Worm (Caenorhabditis elegans) whole organism, young adult: ENCODE results near the gene K08E4.3.

Source experiments
- B0019.2 ChIP-seq: fragments of 200-800 bp; sonication (Bioruptor generic); conservative IDR thresholded peaks from 2 replicates; pipeline ENCODE4 v1.3.6; 2022; ENCODE audit warnings: missing genetic modification reagents, missing genetic modification characterization, missing compliant biosample characterization
- B0035.1 ChIP-seq: sonication (generic microtip); optimal IDR thresholded peaks from 2 replicates; lab custom pipeline; 2016; ENCODE audit warnings: missing genetic modification characterization, mild to moderate bottlenecking, missing compliant biosample characterization, missing genotype, missing genetic modification reagents
- B0261.1 ChIP-seq: sonication (generic microtip); optimal IDR thresholded peaks from 2 replicates; lab custom pipeline; 2016; ENCODE audit warnings: mild to moderate bottlenecking, missing genetic modification characterization, moderate library complexity, missing compliant biosample characterization
- B0336.3 ChIP-seq: fragments of 200-800 bp; sonication (Bioruptor generic); IDR thresholded peaks from 2 replicates; pipeline ENCODE4 v1.3.6; 2022; ENCODE audit warnings: missing genetic modification characterization, missing compliant biosample characterization
- F22D6.2 ChIP-seq: sonication (generic microtip); optimal IDR thresholded peaks from 2 replicates; lab custom pipeline; 2016; ENCODE audit warnings: mild to moderate bottlenecking, missing genetic modification characterization, missing compliant biosample characterization
- F23B12.7 ChIP-seq: sonication (generic microtip); optimal IDR thresholded peaks from 2 replicates; lab custom pipeline; 2017; ENCODE audit warnings: missing genetic modification characterization, mild to moderate bottlenecking, missing compliant biosample characterization, antibody characterized with exemption, moderate library complexity; ENCODE audit not compliant: insufficient read depth
- F49E8.2 ChIP-seq: sonication (generic microtip); optimal IDR thresholded peaks from 3 replicates; lab custom pipeline; 2017; ENCODE audit warnings: missing genetic modification characterization, mild to moderate bottlenecking, missing compliant biosample characterization, antibody characterized with exemption, moderate library complexity; ENCODE audit not compliant: insufficient read depth
- F52B5.7 ChIP-seq: sonication (generic microtip); optimal IDR thresholded peaks from 2 replicates; lab custom pipeline; 2016; ENCODE audit warnings: mild to moderate bottlenecking, missing genetic modification characterization, missing compliant biosample characterization
- F55B11.4 ChIP-seq: sonication (generic microtip); optimal IDR thresholded peaks from 2 replicates; lab custom pipeline; 2016; ENCODE audit warnings: missing compliant biosample characterization, missing genetic modification characterization, borderline replicate concordance; ENCODE audit not compliant: insufficient read depth
- F57C9.4 ChIP-seq: sonication (generic microtip); optimal IDR thresholded peaks from 2 replicates; lab custom pipeline; 2017; ENCODE audit warnings: mild to moderate bottlenecking, missing genetic modification characterization, missing compliant biosample characterization
- ama-1 ChIP-seq, 3 experiments: fragments of 150-350 bp in 1 of 3; sonication (generic microtip) in 2 of 3; optimal IDR thresholded peaks; 2 replicates each; lab custom pipeline; 2014 to 2018; ENCODE audit warnings: missing biosample characterization in 2 of 3, missing genetic modification characterization in 2 of 3, missing genetic modification reagents in 2 of 3
- aptf-2 ChIP-seq: fragments of 200-800 bp; sonication (Bioruptor generic); conservative IDR thresholded peaks from 2 replicates; pipeline ENCODE4 v1.3.6; 2022; ENCODE audit warnings: missing genetic modification reagents, missing genetic modification characterization, missing compliant biosample characterization
- aptf-3 ChIP-seq: fragments of 200-800 bp; sonication (Bioruptor generic); IDR thresholded peaks from 2 replicates; pipeline ENCODE4 v1.3.6; 2022; ENCODE audit warnings: missing genetic modification characterization, missing compliant biosample characterization
- atf-7 ChIP-seq: sonication (generic microtip); optimal IDR thresholded peaks from 2 replicates; lab custom pipeline; 2017; ENCODE audit warnings: mild to moderate bottlenecking, missing genetic modification characterization, missing compliant biosample characterization
- athp-1 ChIP-seq: sonication (generic microtip); optimal IDR thresholded peaks from 2 replicates; lab custom pipeline; 2017; ENCODE audit warnings: mild to moderate bottlenecking, missing genetic modification characterization, missing compliant biosample characterization
- bed-1 ChIP-seq: fragments of 200-800 bp; sonication (Bioruptor generic); IDR thresholded peaks from 2 replicates; pipeline ENCODE4 v1.3.6; 2022; ENCODE audit warnings: missing genetic modification reagents, missing genetic modification characterization, missing compliant biosample characterization
- ccch-3 ChIP-seq: fragments of 200-800 bp; sonication (Bioruptor generic); optimal IDR thresholded peaks from 2 replicates; lab custom pipeline; 2018; ENCODE audit warnings: mild to moderate bottlenecking, missing genetic modification characterization, missing compliant biosample characterization
- ceh-40 ChIP-seq: fragments of 200-800 bp; sonication (Bioruptor generic); IDR thresholded peaks from 2 replicates; pipeline ENCODE4 v1.3.6; 2022; ENCODE audit warnings: missing genetic modification characterization, missing compliant biosample characterization
- die-1 ChIP-seq: sonication (generic microtip); optimal IDR thresholded peaks from 2 replicates; lab custom pipeline; 2016; ENCODE audit warnings: missing genotype, mild to moderate bottlenecking, missing genetic modification characterization, missing compliant biosample characterization
- egl-18 ChIP-seq: fragments of 200-800 bp; sonication (Bioruptor generic); IDR thresholded peaks from 2 replicates; pipeline ENCODE4 v1.3.6; 2022; ENCODE audit warnings: missing genetic modification reagents, missing genetic modification characterization, missing compliant biosample characterization
- ets-4 ChIP-seq: fragments of 200-800 bp; sonication (Bioruptor generic); optimal IDR thresholded peaks from 2 replicates; lab custom pipeline; 2018; ENCODE audit warnings: mild to moderate bottlenecking, missing genetic modification characterization, missing compliant biosample characterization
- gei-17 ChIP-seq: fragments of 200-800 bp; sonication (Bioruptor generic); optimal IDR thresholded peaks from 2 replicates; lab custom pipeline; 2018; ENCODE audit warnings: mild to moderate bottlenecking, missing genetic modification characterization, missing compliant biosample characterization
- him-1 ChIP-seq: sonication (generic microtip); optimal IDR thresholded peaks from 2 replicates; lab custom pipeline; 2016; ENCODE audit warnings: missing genotype, missing genetic modification reagents, missing genetic modification characterization, missing compliant biosample characterization
- hlh-26 ChIP-seq: fragments of 200-800 bp; sonication (Bioruptor generic); conservative IDR thresholded peaks from 2 replicates; pipeline ENCODE4 v1.3.6; 2022; ENCODE audit warnings: missing genetic modification reagents, missing genetic modification characterization, missing compliant biosample characterization
- lin-26 ChIP-seq: fragments of 200-800 bp; sonication (Bioruptor generic); IDR thresholded peaks from 2 replicates; pipeline ENCODE4 v1.3.6; 2022; ENCODE audit warnings: missing genetic modification reagents, missing genetic modification characterization, missing compliant biosample characterization
- lsy-27 ChIP-seq: sonication (generic microtip); optimal IDR thresholded peaks from 2 replicates; lab custom pipeline; 2017; ENCODE audit warnings: missing genetic modification characterization, mild to moderate bottlenecking, missing compliant biosample characterization, antibody characterized with exemption, missing genotype, borderline replicate concordance; ENCODE audit not compliant: insufficient read depth
- madf-3 ChIP-seq: fragments of 200-800 bp; sonication (Bioruptor generic); IDR thresholded peaks from 2 replicates; pipeline ENCODE4 v1.3.6; 2022; ENCODE audit warnings: missing genetic modification reagents, missing genetic modification characterization, missing compliant biosample characterization
- madf-8 ChIP-seq: fragments of 200-800 bp; sonication (Bioruptor generic); conservative IDR thresholded peaks from 2 replicates; pipeline ENCODE4 v1.3.6; 2022; ENCODE audit warnings: missing genetic modification reagents, missing genetic modification characterization, missing compliant biosample characterization
- mcd-1 ChIP-seq: fragments of 200-800 bp; sonication (Bioruptor generic); IDR thresholded peaks from 2 replicates; pipeline ENCODE4 v1.3.6; 2022; ENCODE audit warnings: missing genetic modification reagents, missing genetic modification characterization, missing compliant biosample characterization
- mes-4 ChIP-seq: sonication (generic microtip); optimal IDR thresholded peaks from 2 replicates; lab custom pipeline; 2016; ENCODE audit warnings: missing genotype, missing genetic modification characterization, missing compliant biosample characterization
- nfya-1 ChIP-seq: sonication (generic microtip); optimal IDR thresholded peaks from 2 replicates; lab custom pipeline; 2017; ENCODE audit warnings: antibody characterized with exemption, missing compliant biosample characterization, missing genetic modification characterization, borderline replicate concordance; ENCODE audit not compliant: insufficient read depth
- nhr-80 ChIP-seq: sonication (generic microtip); optimal IDR thresholded peaks from 2 replicates; lab custom pipeline; 2016; ENCODE audit warnings: missing genetic modification characterization, missing compliant biosample characterization
- nhr-90 ChIP-seq: sonication (generic microtip); optimal IDR thresholded peaks from 2 replicates; lab custom pipeline; 2016; ENCODE audit warnings: missing genotype, mild to moderate bottlenecking, missing genetic modification characterization, missing compliant biosample characterization
- rec-8 ChIP-seq, 2 experiments: sonication (generic microtip); optimal IDR thresholded peaks; 2 replicates each; lab custom pipeline; 2016; ENCODE audit warnings: mild to moderate bottlenecking in 2 of 2, missing genetic modification characterization in 2 of 2, missing genetic modification reagents in 2 of 2, missing genotype in 2 of 2, missing biosample characterization in 1 of 2, missing compliant biosample characterization in 1 of 2, moderate library complexity in 1 of 2
- snpc-1.1 ChIP-seq: sonication (generic microtip); optimal IDR thresholded peaks from 2 replicates; lab custom pipeline; 2017; ENCODE audit warnings: missing genetic modification characterization, mild to moderate bottlenecking, missing compliant biosample characterization, antibody characterized with exemption, moderate library complexity, missing genotype, missing genetic modification reagents; ENCODE audit not compliant: insufficient read depth
- snpc-1.3 ChIP-seq: sonication (generic microtip); optimal IDR thresholded peaks from 2 replicates; lab custom pipeline; 2017; ENCODE audit warnings: missing genetic modification characterization, mild to moderate bottlenecking, missing compliant biosample characterization, antibody characterized with exemption, moderate library complexity, missing genotype, missing genetic modification reagents; ENCODE audit not compliant: insufficient read depth
- snpc-3.4 ChIP-seq: sonication (generic microtip); optimal IDR thresholded peaks from 2 replicates; lab custom pipeline; 2017; ENCODE audit warnings: missing genetic modification characterization, mild to moderate bottlenecking, missing compliant biosample characterization, antibody characterized with exemption, moderate library complexity, missing genotype, missing genetic modification reagents
- tlf-1 ChIP-seq: fragments of 200-800 bp; sonication (Bioruptor generic); optimal IDR thresholded peaks from 2 replicates; lab custom pipeline; 2018; ENCODE audit warnings: mild to moderate bottlenecking, missing genetic modification characterization, missing compliant biosample characterization
- zfh-2 ChIP-seq: fragments of 200-800 bp; sonication (Bioruptor generic); conservative IDR thresholded peaks from 2 replicates; pipeline ENCODE4 v1.3.6; 2022; ENCODE audit warnings: missing genetic modification reagents, missing genetic modification characterization, missing compliant biosample characterization
- ztf-18 ChIP-seq: sonication (generic microtip); optimal IDR thresholded peaks from 2 replicates; lab custom pipeline; 2016; ENCODE audit warnings: missing genotype, mild to moderate bottlenecking, missing genetic modification characterization, missing compliant biosample characterization
- ztf-25 ChIP-seq: fragments of 200-800 bp; sonication (Bioruptor generic); IDR thresholded peaks from 2 replicates; pipeline ENCODE4 v1.3.6; 2022; ENCODE audit warnings: missing genetic modification reagents, missing genetic modification characterization, missing compliant biosample characterization
- ztf-3 ChIP-seq: fragments of 200-800 bp; sonication (Bioruptor generic); optimal IDR thresholded peaks from 2 replicates; lab custom pipeline; 2018; ENCODE audit warnings: mild to moderate bottlenecking, missing genetic modification characterization, missing compliant biosample characterization

K08E4.3 gene

ce11 chrIV:12096479-12096878, 38.9 kb downstream of the K08E4.3 start, which contains the start of gene mon-2:
TSS of gene mon-2 (plus strand) at chrIV:12096779.
- TF ChIP-seq tlf-1 (GFP tag; lab: Kevin White, UChicago) (no peak), ccch-3 (GFP tag; lab: Kevin White, UChicago) (no peak), F57C9.4 (tag; lab: Kevin White, UChicago) (no peak), nfya-1 (tag; lab: Kevin White, UChicago) (no peak)

- TF ChIP-seq madf-3 (GFP tag; lab: Robert Waterston, UW) (no peak), atf-7 (tag; lab: Kevin White, UChicago) (no peak), F22D6.2 (tag; lab: Kevin White, UChicago) (no peak), snpc-1.3 (tag; lab: Kevin White, UChicago) (no peak), athp-1 (no peak), nhr-90 (tag; lab: Kevin White, UChicago) (no peak), ztf-18 (tag; lab: Kevin White, UChicago) (no peak), aptf-2 (GFP tag; lab: Robert Waterston, UW) (no peak), madf-8 (GFP tag; lab: Robert Waterston, UW) (no peak), F55B11.4 (tag; lab: Kevin White, UChicago) (no peak), nhr-80 (tag; lab: Kevin White, UChicago) (no peak), F23B12.7 (tag; lab: Kevin White, UChicago) (no peak), B0019.2 (GFP tag; lab: Robert Waterston, UW) (no peak), B0261.1 (tag; lab: Kevin White, UChicago) (no peak), ccch-3 (GFP tag; lab: Kevin White, UChicago) (no peak), him-1 (no peak), ceh-40 (GFP tag; lab: Robert Waterston, UW) (no peak), snpc-3.4 (no peak)
- TF ChIP-seq, all 124 proteins: peak for 0
Measured at ce11 chrIV:12105558-12105957, 48.0 kb downstream of the K08E4.3 start, which contains the start of gene M18.3. TSS of gene M18.3 (plus strand) at chrIV:12105858.

DNA sequence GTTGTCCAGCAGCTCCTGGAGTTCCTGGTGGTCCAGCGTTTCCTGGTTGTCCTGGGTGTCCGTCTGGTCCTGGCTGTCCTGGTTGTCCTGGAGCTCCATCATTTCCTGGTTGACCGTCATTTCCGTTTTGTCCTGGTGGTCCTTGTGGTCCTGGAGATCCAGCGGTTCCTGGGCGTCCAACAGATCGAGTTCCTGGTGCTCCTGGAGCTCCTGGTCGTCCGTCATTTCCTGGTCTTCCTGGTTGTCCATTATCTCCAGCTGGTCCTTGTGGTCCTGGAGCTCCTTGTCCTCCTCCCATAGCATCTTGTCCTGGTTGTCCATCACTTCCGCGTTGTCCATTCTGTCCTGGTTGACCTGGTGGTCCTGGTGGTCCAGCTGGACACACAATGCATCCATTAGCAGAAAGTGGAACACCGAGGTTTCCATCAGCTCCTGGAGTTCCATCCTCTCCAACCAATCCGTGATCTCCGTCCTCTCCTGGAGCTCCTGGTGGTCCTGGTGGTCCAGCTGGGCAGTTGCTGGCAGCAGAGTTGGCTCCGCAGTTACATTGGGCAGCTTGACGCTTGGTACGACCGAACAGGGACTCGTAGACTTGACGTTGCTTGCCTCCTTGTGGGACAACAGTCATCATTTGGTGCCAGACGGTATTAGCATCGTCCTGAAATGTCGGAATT, 51.6 kb downstream of the K08E4.3 start:
- TF ChIP-seq mes-4 (tag; lab: Kevin White, UChicago) (no peak), die-1 (no peak), F49E8.2 (tag; lab: Kevin White, UChicago) (no peak), ztf-3 (GFP tag; lab: Kevin White, UChicago) (no peak), rec-8 (tag; optimal IDR thresholded peaks at IDR 0.05; lab: Kevin White, UChicago) (no peak), snpc-1.1 (tag; lab: Kevin White, UChicago) (no peak), mcd-1 (GFP tag; lab: Robert Waterston, UW) (no peak), B0336.3 (no peak), F52B5.7 (tag; lab: Kevin White, UChicago) (no peak), ama-1 (optimal IDR thresholded peaks at IDR 0.05; lab: Kevin White, UChicago) (no peak), ama-1 (GFP tag; optimal IDR thresholded peaks at IDR 0.05; lab: Kevin White, UChicago) (no peak), hlh-26 (GFP tag; lab: Robert Waterston, UW) (no peak), B0035.1 (no peak), nhr-90 (tag; lab: Kevin White, UChicago) (no peak), egl-18 (GFP tag; lab: Robert Waterston, UW) (0 out of 2 replicates have a peak, but pooled peaks have one; percentile 24), gei-17 (no peak), B0019.2 (GFP tag; lab: Robert Waterston, UW) (no peak), snpc-3.4 (no peak), zfh-2 (GFP tag; lab: Robert Waterston, UW) (peak; percentile 76; the same call in 1 of the 2 replicates), lin-26 (GFP tag; lab: Robert Waterston, UW) (no peak), ets-4 (GFP tag; lab: Kevin White, UChicago) (no peak), lsy-27 (no peak), aptf-3 (GFP tag; lab: Robert Waterston, UW) (no peak), ztf-25 (GFP tag; lab: Robert Waterston, UW) (no peak), F23B12.7 (tag; lab: Kevin White, UChicago) (no peak), bed-1 (GFP tag; lab: Robert Waterston, UW) (no peak)
